Fruit fly (Drosophila melanogaster): Measurements from ENCODE around the gene Ets96B.

The Ets96B gene

DNA sequence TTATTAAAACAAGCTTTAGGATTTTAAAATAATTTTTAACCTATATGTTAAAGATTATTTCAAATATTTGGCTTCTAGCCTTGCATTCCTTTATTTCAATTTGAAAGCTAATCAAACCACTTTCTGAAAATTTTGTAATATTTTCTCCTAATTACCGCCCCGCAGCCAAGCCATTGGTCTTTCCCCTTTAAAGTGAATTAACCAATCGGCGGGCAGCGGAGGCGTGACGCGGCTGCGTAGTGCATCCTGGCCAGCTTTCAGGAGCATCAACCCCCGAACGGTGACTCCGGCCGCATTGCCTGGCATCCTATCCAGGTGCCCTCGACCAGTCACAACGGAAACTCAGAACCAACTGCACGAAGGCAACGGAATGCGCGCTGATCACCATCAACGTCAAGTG is at the start of gene Ets96B:
TSS of gene Ets96B (plus strand) at position 321 of the 400 bp plus-strand sequence.
- TF ChIP-seq fru (GFP tag; optimal IDR thresholded peaks at IDR 0.05) (no peak), brk (GFP tag; optimal IDR thresholded peaks at IDR 0.05) (no peak), Vsx2 (GFP tag; optimal IDR thresholded peaks at IDR 0.05; ENCODE audit: partially characterized antibody) (no peak), Dif (GFP tag; optimal IDR thresholded peaks at IDR 0.05; ENCODE audit: partially characterized antibody) (no peak), h (GFP tag; optimal IDR thresholded peaks at IDR 0.05) (no peak)

DNA sequence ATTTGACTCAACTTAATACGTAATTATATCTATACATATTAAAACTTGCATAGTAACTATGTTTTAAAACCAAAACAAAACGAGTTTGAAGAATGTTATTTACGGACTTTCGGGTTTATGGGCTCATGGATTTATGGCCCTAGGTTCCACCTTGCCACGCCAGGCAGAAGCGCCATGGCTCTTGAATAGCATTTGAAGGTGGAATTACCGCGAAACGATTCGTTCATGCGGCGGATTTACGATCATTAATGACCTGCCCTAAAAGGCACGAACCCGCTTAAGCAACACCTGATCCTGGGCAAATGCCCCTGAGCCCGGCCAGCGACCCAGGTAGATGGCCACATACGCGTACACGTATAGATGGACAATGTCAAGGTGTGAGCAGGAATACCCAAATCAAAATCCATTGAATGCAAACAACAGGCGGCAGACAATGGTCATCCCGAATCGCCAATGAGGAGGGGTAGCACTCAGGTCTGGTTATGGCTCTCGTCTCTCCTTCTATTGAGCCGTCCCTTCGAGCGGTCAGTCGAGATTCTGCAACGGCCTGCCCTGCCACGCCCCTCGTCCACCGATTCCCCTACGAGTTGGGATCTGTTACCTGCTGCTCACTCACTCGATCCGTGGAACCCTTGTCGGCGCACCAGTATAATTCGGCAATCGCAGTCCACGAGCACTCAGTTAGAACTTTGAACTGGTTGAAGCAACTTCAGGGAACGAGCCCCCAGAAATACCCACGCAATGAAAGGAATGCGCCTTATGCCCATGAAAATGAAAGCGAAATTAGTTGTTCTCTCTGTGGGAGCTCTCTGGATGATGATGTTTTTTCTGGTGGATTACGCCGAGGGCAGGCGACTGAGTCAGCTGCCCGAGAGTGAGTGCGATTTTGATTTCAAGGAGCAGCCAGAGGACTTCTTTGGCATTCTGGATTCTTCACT is 38.5 kb upstream of the Ets96B start, which contains the start of gene tld:
TSS of gene tld (plus strand) at position 677 of the 938 bp plus-strand sequence.
- TF ChIP-seq Mio (GFP tag; optimal IDR thresholded peaks at IDR 0.05) (no peak), pan (optimal IDR thresholded peaks at IDR 0.05) (no peak), Vsx2 (GFP tag; optimal IDR thresholded peaks at IDR 0.05; ENCODE audit: partially characterized antibody) (peak; percentile 21), h (GFP tag; optimal IDR thresholded peaks at IDR 0.05) (no peak)

DNA sequence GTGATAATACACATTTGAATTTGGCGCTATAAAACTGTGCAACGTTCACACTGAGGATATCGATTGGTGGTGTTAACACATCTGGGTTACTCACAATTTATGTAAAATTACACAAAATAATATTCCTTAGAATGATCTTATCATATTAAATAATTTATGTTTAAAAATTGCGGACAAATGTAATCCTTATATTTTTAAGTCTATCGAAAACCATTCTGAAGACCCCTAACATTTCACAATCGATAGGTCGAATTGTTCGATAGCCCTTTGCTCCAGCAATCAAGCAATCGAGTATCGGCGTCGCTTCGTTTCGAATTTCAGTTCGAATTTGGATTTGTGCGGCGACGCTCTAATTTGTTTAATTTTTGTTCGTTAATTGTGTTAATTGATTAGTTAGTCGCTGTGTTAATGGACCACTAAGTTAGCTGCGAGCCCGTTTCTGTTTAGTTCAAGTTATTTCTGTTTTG is 34.3 kb upstream of the Ets96B start, which contains the start of gene asp:
TSS of gene asp (plus strand) at position 289 of the 467 bp plus-strand sequence.
- no peak for TF ChIP-seq HLH106 (tag; optimal IDR thresholded peaks at IDR 0.05)
- peak; percentile 72 for TF ChIP-seq GATAd (GFP tag; optimal IDR thresholded peaks at IDR 0.05)
- TF ChIP-seq sage (GFP tag; optimal IDR thresholded peaks at IDR 0.05), result no peak
- no peak for TF ChIP-seq br (GFP tag; optimal IDR thresholded peaks at IDR 0.05)
- TF ChIP-seq foxo (GFP tag; optimal IDR thresholded peaks at IDR 0.05), result no peak
- peak; percentile 19 for TF ChIP-seq sv (GFP tag; optimal IDR thresholded peaks at IDR 0.05)
- TF ChIP-seq ey (GFP tag; optimal IDR thresholded peaks at IDR 0.05), result no peak
- TF ChIP-seq usp (GFP tag; optimal IDR thresholded peaks at IDR 0.05), result no peak
- no peak for TF ChIP-seq CrebA (GFP tag; optimal IDR thresholded peaks at IDR 0.05; ENCODE audit: borderline replicate concordance)

DNA sequence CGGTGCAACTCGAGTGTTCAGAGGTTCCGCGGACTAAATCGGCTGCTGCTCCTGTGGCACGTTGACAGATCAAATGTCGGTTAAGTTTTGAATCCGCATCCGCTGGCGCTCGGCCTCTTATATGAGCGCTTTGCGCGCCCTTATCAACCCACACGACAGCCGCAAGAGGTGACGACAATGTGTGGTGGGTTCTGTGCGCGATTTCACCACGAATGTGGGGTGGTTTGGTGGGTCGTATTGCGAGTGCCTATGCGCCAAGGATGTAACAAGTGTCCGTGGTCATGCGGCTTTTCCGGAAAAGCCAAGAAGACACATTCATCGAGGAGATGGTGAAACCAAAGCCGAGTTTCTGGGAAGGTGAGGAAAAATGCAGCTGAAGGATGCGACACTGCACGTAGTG is 22.9 kb upstream of the Ets96B start, which contains the start of gene AstA:
TSS of gene AstA (minus strand) at position 101 of the 400 bp plus-strand sequence.
- TF ChIP-seq Dif (GFP tag; optimal IDR thresholded peaks at IDR 0.05; ENCODE audit: partially characterized antibody) (no peak), Hnf4 (GFP tag; optimal IDR thresholded peaks at IDR 0.05) (no peak), brk (GFP tag; optimal IDR thresholded peaks at IDR 0.05) (no peak), Myc (optimal IDR thresholded peaks at IDR 0.05) (no peak), Hr83 (GFP tag; optimal IDR thresholded peaks at IDR 0.05; ENCODE audit: poor library complexity, severe bottlenecking) (no peak), pan (optimal IDR thresholded peaks at IDR 0.05) (no peak), CrebA (GFP tag; optimal IDR thresholded peaks at IDR 0.05; ENCODE audit: borderline replicate concordance) (no peak), Dfd (GFP tag; optimal IDR thresholded peaks at IDR 0.05) (no peak), dmrt93B (GFP tag; optimal IDR thresholded peaks at IDR 0.05) (no peak)

DNA sequence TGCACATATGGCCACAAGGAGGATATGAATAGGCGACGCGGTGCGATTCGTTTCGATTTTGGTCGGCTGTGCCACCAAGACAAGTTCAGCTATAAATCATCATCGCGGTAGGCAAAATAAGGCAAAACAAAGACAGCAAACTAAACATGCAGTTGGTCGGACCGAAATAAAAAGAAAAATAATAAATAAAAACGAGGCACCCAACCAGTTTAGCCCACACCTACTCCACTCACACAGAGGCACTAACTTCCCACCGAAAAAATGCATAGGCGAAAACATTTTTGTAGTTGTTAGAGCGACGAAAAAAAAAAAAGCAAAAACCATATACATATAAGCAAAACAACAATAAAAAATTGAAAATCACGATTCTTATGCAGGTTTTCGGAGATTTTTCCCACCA is 21.2 kb upstream of the Ets96B start:
- TF ChIP-seq N (GFP tag; optimal IDR thresholded peaks at IDR 0.05) (no peak), rgr (GFP tag; optimal IDR thresholded peaks at IDR 0.05) (no peak), psq (GFP tag; optimal IDR thresholded peaks at IDR 0.05) (no peak), sage (GFP tag; optimal IDR thresholded peaks at IDR 0.05) (no peak), Dfd (GFP tag; optimal IDR thresholded peaks at IDR 0.05) (no peak), HLH106 (tag; optimal IDR thresholded peaks at IDR 0.05) (no peak), Sp1 (GFP tag; optimal IDR thresholded peaks at IDR 0.05) (no peak), foxo (GFP tag; optimal IDR thresholded peaks at IDR 0.05) (no peak)

DNA sequence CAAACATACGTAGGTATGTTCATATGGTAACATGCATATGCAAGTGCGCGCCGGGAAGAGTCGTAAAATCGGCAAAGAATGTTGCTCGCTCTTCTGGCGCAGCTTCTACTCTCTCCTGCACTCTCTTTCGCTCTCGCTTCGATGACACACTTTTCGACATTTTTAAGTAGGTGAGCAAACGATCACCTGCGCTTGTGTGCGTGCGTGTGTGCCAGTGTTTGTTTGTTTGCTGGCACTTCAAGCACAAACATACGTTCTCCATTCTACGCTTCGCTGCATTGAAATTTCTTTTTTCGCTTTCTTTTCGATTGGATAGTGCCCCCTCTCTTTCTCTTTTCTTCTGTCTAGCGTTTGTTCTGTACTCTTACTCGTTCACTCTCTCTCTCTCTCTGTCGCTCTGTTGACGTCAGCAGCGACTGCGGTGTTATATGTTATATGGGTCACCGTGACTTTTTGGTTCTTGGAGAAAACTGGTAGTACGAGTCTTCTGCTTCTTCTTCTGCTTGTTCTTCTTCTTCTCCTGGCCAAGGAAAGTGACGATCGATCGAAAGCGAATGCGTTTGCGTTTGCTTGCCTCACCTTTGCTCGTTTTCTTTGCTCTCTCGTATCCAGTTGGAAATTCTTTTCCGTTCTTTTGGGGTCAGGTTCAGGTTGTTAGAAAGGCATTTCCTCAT is 20.1 kb upstream of the Ets96B start:
- TF ChIP-seq Abd-B (GFP tag; optimal IDR thresholded peaks at IDR 0.05), result no peak
- TF ChIP-seq Dif (GFP tag; optimal IDR thresholded peaks at IDR 0.05; ENCODE audit: partially characterized antibody), result peak; percentile 64
- TF ChIP-seq dl (GFP tag; optimal IDR thresholded peaks at IDR 0.05; ENCODE audit: insufficient read depth in 1 of 2, partially characterized antibody in 2 of 2), result peak; percentile 61 to 66
